Fruit fly (Drosophila melanogaster) whole organism, embryonic: ENCODE measurements around the gene UQCR-6.4L.

ENCODE experiments used
- Abd-B ChIP-seq: fragments of 200-800 bp; sonication (Bioruptor generic); optimal IDR thresholded peaks from 2 replicates; lab custom pipeline; 2018; ENCODE audit warnings: missing biosample characterization, mild to moderate bottlenecking, missing genetic modification characterization, moderate library complexity
- Bteb2 ChIP-seq: fragments of 200-800 bp; sonication (Bioruptor generic); optimal IDR thresholded peaks from 2 replicates; lab custom pipeline; 2016; ENCODE audit warnings: missing biosample characterization, missing genetic modification characterization
- CG10462 ChIP-seq: fragments of 200-800 bp; sonication (Bioruptor generic); optimal IDR thresholded peaks from 2 replicates; lab custom pipeline; 2016; ENCODE audit warnings: missing biosample characterization, missing genetic modification characterization
- CG11398 ChIP-seq: fragments of 200-800 bp; sonication (Bioruptor generic); optimal IDR thresholded peaks from 2 replicates; lab custom pipeline; 2016; ENCODE audit warnings: missing biosample characterization, missing genetic modification characterization
- CG12391 ChIP-seq: fragments of 200-800 bp; sonication (Bioruptor generic); optimal IDR thresholded peaks from 3 replicates; lab custom pipeline; 2018; ENCODE audit warnings: missing biosample characterization, mild to moderate bottlenecking, missing genetic modification characterization, moderate library complexity
- CG13424 ChIP-seq: fragments of 200-800 bp; sonication (Bioruptor generic); optimal IDR thresholded peaks from 2 replicates; lab custom pipeline; 2019; ENCODE audit warnings: missing biosample characterization, mild to moderate bottlenecking, missing genetic modification characterization, moderate library complexity
- CG16863 ChIP-seq: fragments of 200-800 bp; sonication (Bioruptor generic); optimal IDR thresholded peaks from 3 replicates; lab custom pipeline; 2016; ENCODE audit warnings: missing biosample characterization, missing genetic modification characterization
- CG17568 ChIP-seq: fragments of 200-800 bp; sonication (Bioruptor generic); optimal IDR thresholded peaks from 2 replicates; lab custom pipeline; 2018; ENCODE audit warnings: missing biosample characterization, mild to moderate bottlenecking, missing genetic modification characterization, moderate library complexity
- CG31388 ChIP-seq: fragments of 200-800 bp; sonication (Bioruptor generic); optimal IDR thresholded peaks from 2 replicates; lab custom pipeline; 2016; ENCODE audit warnings: missing biosample characterization, missing genetic modification characterization
- CG31441 ChIP-seq: fragments of 200-800 bp; sonication (Bioruptor generic); IDR thresholded peaks from 2 replicates; pipeline ENCODE4 v1.3.6; 2022; ENCODE audit warnings: missing biosample characterization, missing genetic modification characterization
- CG3407 ChIP-seq: fragments of 200-800 bp; sonication (Bioruptor generic); optimal IDR thresholded peaks from 2 replicates; lab custom pipeline; 2018; ENCODE audit warnings: missing biosample characterization, mild to moderate bottlenecking, missing genetic modification characterization
- CG4424 ChIP-seq: fragments of 200-800 bp; sonication (Bioruptor generic); optimal IDR thresholded peaks from 3 replicates; lab custom pipeline; 2016; ENCODE audit warnings: missing biosample characterization, missing genetic modification characterization
- CG5245 ChIP-seq: fragments of 200-800 bp; sonication (Bioruptor generic); optimal IDR thresholded peaks from 3 replicates; lab custom pipeline; 2016; ENCODE audit warnings: missing biosample characterization, missing genetic modification characterization
- CG5953 ChIP-seq: fragments of 200-800 bp; sonication (Bioruptor generic); IDR thresholded peaks from 2 replicates; pipeline ENCODE4 v1.3.6; 2022; ENCODE audit warnings: missing biosample characterization, missing genetic modification characterization
- CG6175 ChIP-seq: fragments of 200-800 bp; sonication (Bioruptor generic); IDR thresholded peaks from 3 replicates; pipeline ENCODE4 v1.3.6; 2022; ENCODE audit warnings: missing biosample characterization, missing genetic modification characterization
- CG6654 ChIP-seq: fragments of 200-800 bp; sonication (Bioruptor generic); optimal IDR thresholded peaks from 2 replicates; lab custom pipeline; 2017; ENCODE audit warnings: missing biosample characterization, mild to moderate bottlenecking, missing genetic modification characterization
- CG7271 ChIP-seq: fragments of 200-800 bp; sonication (Bioruptor generic); optimal IDR thresholded peaks from 2 replicates; lab custom pipeline; 2018; ENCODE audit warnings: missing biosample characterization, mild to moderate bottlenecking, missing genetic modification characterization, moderate library complexity
- CG7963 ChIP-seq: fragments of 200-800 bp; sonication (Bioruptor generic); IDR thresholded peaks from 3 replicates; pipeline ENCODE4 v1.3.6; 2022; ENCODE audit warnings: missing biosample characterization, missing genetic modification characterization; ENCODE audit not compliant: partially characterized antibody
- CG9215 ChIP-seq: fragments of 200-800 bp; sonication (Bioruptor generic); IDR thresholded peaks from 2 replicates; pipeline ENCODE4 v1.3.6; 2022; ENCODE audit warnings: missing biosample characterization, missing genetic modification characterization
- Eip74EF ChIP-seq, 2 experiments: fragments of 200-800 bp in 1 of 2; fragments of >200 bp in 1 of 2; sonication (Bioruptor generic) in 1 of 2; optimal IDR thresholded peaks; 2 replicates each; lab custom pipeline; 2017 to 2019; ENCODE audit warnings: missing biosample characterization in 2 of 2, missing genetic modification characterization in 2 of 2, mild to moderate bottlenecking in 1 of 2, moderate library complexity in 1 of 2
- HLH54F ChIP-seq: fragments of 200-800 bp; sonication (Bioruptor generic); optimal IDR thresholded peaks from 3 replicates; lab custom pipeline; 2016; ENCODE audit warnings: missing biosample characterization, missing genetic modification characterization
- Lim3 ChIP-seq: fragments of 200-800 bp; sonication (Bioruptor generic); IDR thresholded peaks from 2 replicates; pipeline ENCODE4 v1.3.6; 2022; ENCODE audit warnings: missing biosample characterization, missing genetic modification characterization
- Mes4 ChIP-seq: fragments of 200-800 bp; sonication (Bioruptor generic); optimal IDR thresholded peaks from 2 replicates; lab custom pipeline; 2016; ENCODE audit warnings: missing biosample characterization, missing genetic modification characterization
- NfI ChIP-seq: fragments of 200-800 bp; sonication (Bioruptor generic); optimal IDR thresholded peaks from 3 replicates; lab custom pipeline; 2018; ENCODE audit warnings: missing biosample characterization, mild to moderate bottlenecking, missing genetic modification characterization, moderate library complexity
- Oaz ChIP-seq: fragments of 200-800 bp; sonication (Bioruptor generic); IDR thresholded peaks from 2 replicates; pipeline ENCODE4 v1.3.6; 2022; ENCODE audit warnings: missing biosample characterization, missing genetic modification characterization
- Opbp ChIP-seq: fragments of 200-800 bp; sonication (Bioruptor generic); IDR thresholded peaks from 3 replicates; pipeline ENCODE4 v1.3.6; 2022; ENCODE audit warnings: missing biosample characterization, missing genetic modification characterization; ENCODE audit not compliant: partially characterized antibody
- PHDP ChIP-seq: fragments of 200-800 bp; sonication (Bioruptor generic); optimal IDR thresholded peaks from 3 replicates; lab custom pipeline; 2018; ENCODE audit warnings: missing biosample characterization, mild to moderate bottlenecking, missing genetic modification characterization, moderate library complexity
- Trl ChIP-seq, 3 experiments: fragments of >200 bp in 2 of 3; fragments of 200-800 bp in 1 of 3; sonication (Bioruptor generic) in 1 of 3; optimal IDR thresholded peaks; 2 replicates in 1 of 3; 3 replicates in 2 of 3; lab custom pipeline; 2016 to 2017; ENCODE audit warnings: missing biosample characterization in 1 of 3, missing genetic modification characterization in 1 of 3
- al ChIP-seq: fragments of 200-800 bp; sonication (Bioruptor generic); IDR thresholded peaks from 2 replicates; pipeline ENCODE4 v1.3.6; 2022; ENCODE audit warnings: missing biosample characterization, missing genetic modification characterization
- ara ChIP-seq: fragments of 200-800 bp; sonication (Bioruptor generic); IDR thresholded peaks from 2 replicates; pipeline ENCODE4 v1.3.6; 2022; ENCODE audit warnings: missing biosample characterization, missing genetic modification characterization
- bigmax ChIP-seq: fragments of 200-800 bp; sonication (Bioruptor generic); optimal IDR thresholded peaks from 2 replicates; lab custom pipeline; 2018; ENCODE audit warnings: missing biosample characterization, mild to moderate bottlenecking, missing genetic modification characterization
- esg ChIP-seq: fragments of 200-800 bp; sonication (Bioruptor generic); conservative IDR thresholded peaks from 2 replicates; pipeline ENCODE4 v1.3.6; 2022; ENCODE audit warnings: missing biosample characterization, missing genetic modification characterization
- eyg ChIP-seq: fragments of 200-800 bp; sonication (Bioruptor generic); optimal IDR thresholded peaks from 3 replicates; lab custom pipeline; 2016; ENCODE audit warnings: missing biosample characterization, missing genetic modification characterization
- gce ChIP-seq: fragments of 200-800 bp; sonication (Bioruptor generic); IDR thresholded peaks from 3 replicates; pipeline ENCODE4 v1.3.6; 2022; ENCODE audit warnings: missing biosample characterization, missing genetic modification characterization
- gcm ChIP-seq: fragments of 200-800 bp; sonication (Bioruptor generic); optimal IDR thresholded peaks from 2 replicates; lab custom pipeline; 2019; ENCODE audit warnings: missing biosample characterization, mild to moderate bottlenecking, missing genetic modification characterization, moderate library complexity
- gcm2 ChIP-seq: fragments of 200-800 bp; sonication (Bioruptor generic); optimal IDR thresholded peaks from 2 replicates; lab custom pipeline; 2016; ENCODE audit warnings: missing biosample characterization, missing genetic modification characterization
- gem ChIP-seq: fragments of 200-800 bp; sonication (Bioruptor generic); optimal IDR thresholded peaks from 2 replicates; lab custom pipeline; 2019; ENCODE audit warnings: missing biosample characterization, mild to moderate bottlenecking, missing genetic modification characterization, moderate library complexity
- grau ChIP-seq: fragments of 200-800 bp; optimal IDR thresholded peaks from 3 replicates; lab custom pipeline; 2019; ENCODE audit warnings: missing biosample characterization, mild to moderate bottlenecking, missing genetic modification characterization, moderate library complexity
- kay ChIP-seq: fragments of 200-800 bp; sonication (Bioruptor generic); optimal IDR thresholded peaks from 2 replicates; lab custom pipeline; 2016; ENCODE audit warnings: missing biosample characterization, missing genetic modification characterization
- lab ChIP-seq: fragments of 200-800 bp; sonication (Bioruptor generic); optimal IDR thresholded peaks from 3 replicates; lab custom pipeline; 2017; ENCODE audit warnings: missing biosample characterization, missing genetic modification characterization, mild to moderate bottlenecking, moderate library complexity, missing genetic modification reagents
- lilli ChIP-seq: fragments of 200-800 bp; sonication (Bioruptor generic); optimal IDR thresholded peaks from 3 replicates; lab custom pipeline; 2016; ENCODE audit warnings: missing biosample characterization, missing genetic modification characterization
- maf-S ChIP-seq: fragments of 200-800 bp; sonication (Bioruptor generic); optimal IDR thresholded peaks from 2 replicates; lab custom pipeline; 2016; ENCODE audit warnings: missing biosample characterization, missing genetic modification characterization
- mam ChIP-seq: fragments of 200-800 bp; sonication (Bioruptor generic); optimal IDR thresholded peaks from 3 replicates; lab custom pipeline; 2016; ENCODE audit warnings: missing biosample characterization, missing genetic modification characterization
- nmo ChIP-seq: fragments of 200-800 bp; sonication (Bioruptor generic); optimal IDR thresholded peaks from 2 replicates; lab custom pipeline; 2018; ENCODE audit warnings: missing biosample characterization, mild to moderate bottlenecking, missing genetic modification characterization, moderate library complexity
- oc ChIP-seq: fragments of 200-800 bp; sonication (Bioruptor generic); optimal IDR thresholded peaks from 2 replicates; lab custom pipeline; 2018; ENCODE audit warnings: missing biosample characterization, mild to moderate bottlenecking, missing genetic modification characterization, moderate library complexity
- onecut ChIP-seq: fragments of 200-800 bp; sonication (Bioruptor generic); IDR thresholded peaks from 2 replicates; pipeline ENCODE4 v1.3.6; 2022; ENCODE audit warnings: missing biosample characterization, missing genetic modification characterization
- pb ChIP-seq: fragments of 200-800 bp; sonication (Bioruptor generic); optimal IDR thresholded peaks from 3 replicates; lab custom pipeline; 2016; ENCODE audit warnings: missing biosample characterization, missing genetic modification characterization
- row ChIP-seq: fragments of 200-800 bp; sonication (Bioruptor generic); IDR thresholded peaks from 3 replicates; pipeline ENCODE4 v1.3.6; 2022; ENCODE audit warnings: missing biosample characterization, missing genetic modification characterization
- ssp ChIP-seq: fragments of 200-800 bp; sonication (Bioruptor generic); IDR thresholded peaks from 2 replicates; pipeline ENCODE4 v1.3.6; 2022; ENCODE audit warnings: missing biosample characterization, missing genetic modification characterization
- stwl ChIP-seq: fragments of 200-800 bp; sonication (Bioruptor generic); optimal IDR thresholded peaks from 3 replicates; lab custom pipeline; 2018; ENCODE audit warnings: missing biosample characterization, mild to moderate bottlenecking, missing genetic modification characterization, moderate library complexity

Gene UQCR-6.4L

dm6 chr3L:16567495-16567894, 945 bp downstream of the UQCR-6.4L start (continued):
- TF ChIP-seq al (GFP tag; lab: Robert Waterston, UW), result no peak
- TF ChIP-seq ara (GFP tag; lab: Robert Waterston, UW), result peak; percentile 57; the same call in 1 of the 2 replicates
- peak; percentile 51 for TF ChIP-seq CG3407 (GFP tag; lab: Kevin White, UChicago)
- peak; percentile 47; the same call in 1 of the 2 replicates for TF ChIP-seq Oaz
- TF ChIP-seq CG7963 (GFP tag; lab: Robert Waterston, UW), result no peak
- no peak for TF ChIP-seq Trl (optimal IDR thresholded peaks at IDR 0.05; lab: Kevin White, UChicago)
- TF ChIP-seq Trl (GFP tag; optimal IDR thresholded peaks at IDR 0.05; lab: Kevin White, UChicago), result no peak
- TF ChIP-seq CG6654 (GFP tag; lab: Kevin White, UChicago), result peak; percentile 19
- no peak for TF ChIP-seq CG7271 (tag; lab: Kevin White, UChicago)
- peak; percentile 75 for TF ChIP-seq CG31441 (GFP tag; lab: Robert Waterston, UW)
- TF ChIP-seq mam, result no peak
- 0 out of 2 replicates have a peak, but pooled peaks have one; percentile 34 for TF ChIP-seq esg (GFP tag; lab: Robert Waterston, UW)
- peak; percentile 50; the same call in 1 of the 3 replicates for TF ChIP-seq gce (GFP tag; lab: Robert Waterston, UW)
- TF ChIP-seq lab (GFP tag; lab: Kevin White, UChicago), result peak; percentile 56
- no peak for TF ChIP-seq CG9215 (GFP tag; lab: Robert Waterston, UW)
- TF ChIP-seq pb (GFP tag; lab: Kevin White, UChicago), result no peak
- TF ChIP-seq kay (GFP tag; lab: Kevin White, UChicago), result no peak
- no peak for TF ChIP-seq bigmax (GFP tag; lab: Kevin White, UChicago)
- peak; percentile 76 for TF ChIP-seq PHDP (tag; lab: Kevin White, UChicago)
- no peak for TF ChIP-seq maf-S (GFP tag; lab: Kevin White, UChicago)
- no peak for TF ChIP-seq Mes4 (GFP tag; lab: Kevin White, UChicago)
- TF ChIP-seq nmo (GFP tag; lab: Kevin White, UChicago), result peak; percentile 77
- TF ChIP-seq CG16863 (GFP tag; lab: Kevin White, UChicago), result no peak
- no peak for TF ChIP-seq stwl (tag; lab: Kevin White, UChicago)
- TF ChIP-seq row (GFP tag; lab: Robert Waterston, UW), result peak; percentile 72
- TF ChIP-seq onecut (GFP tag; lab: Robert Waterston, UW), result peak; percentile 22; the same call in 1 of the 2 replicates
- peak; percentile 79 for TF ChIP-seq CG12391 (tag; lab: Kevin White, UChicago)
- peak; percentile 83 for TF ChIP-seq gem (tag; lab: Kevin White, UChicago)
- TF ChIP-seq gcm2 (GFP tag; lab: Kevin White, UChicago), result no peak
- peak; percentile 68 for TF ChIP-seq grau
- peak in 1 of 2 experiments; percentile 70 for TF ChIP-seq Eip74EF (GFP tag; optimal IDR thresholded peaks at IDR 0.05; lab: Kevin White, UChicago)
- peak; percentile 52; the same call in 1 of the 2 replicates for TF ChIP-seq CG5953 (GFP tag; lab: Robert Waterston, UW)
- peak; percentile 57 for TF ChIP-seq Abd-B (GFP tag; lab: Kevin White, UChicago)
- no peak for TF ChIP-seq Lim3
- TF ChIP-seq CG17568, result peak; percentile 12
- TF ChIP-seq HLH54F, result no peak
- TF ChIP-seq eyg, result no peak
- no peak for TF ChIP-seq CG10462
- TF ChIP-seq CG4424, result peak; percentile 65
- no peak for TF ChIP-seq Opbp (GFP tag; lab: Robert Waterston, UW)
- TF ChIP-seq CG11398 (GFP tag; lab: Kevin White, UChicago), result no peak
- peak; percentile 82 for TF ChIP-seq CG13424 (tag; lab: Kevin White, UChicago)
- TF ChIP-seq gcm (GFP tag; lab: Kevin White, UChicago), result peak; percentile 83
- peak; percentile 36 for TF ChIP-seq NfI (GFP tag; lab: Kevin White, UChicago)
- 0 out of 2 replicates have a peak, but pooled peaks have one; percentile 30 for TF ChIP-seq ssp (GFP tag; lab: Robert Waterston, UW)
- no peak for TF ChIP-seq CG31388 (GFP tag; lab: Kevin White, UChicago)
- no peak for TF ChIP-seq Bteb2 (GFP tag; lab: Kevin White, UChicago)
- no peak for TF ChIP-seq CG6175 (GFP tag; lab: Robert Waterston, UW)
- peak; percentile 14 for TF ChIP-seq lilli (GFP tag; lab: Kevin White, UChicago)
- no peak for TF ChIP-seq CG5245 (GFP tag; lab: Kevin White, UChicago)
- TF ChIP-seq oc (tag; lab: Kevin White, UChicago), result peak; percentile 53
